Worm (Caenorhabditis elegans) whole organism, early embryonic: Measurements from ENCODE around the gene F31F7.1.

Experiments used
- B0310.2 ChIP-seq: sonication (generic microtip); optimal IDR thresholded peaks from 2 replicates; lab custom pipeline; 2016; ENCODE audit warnings: mild to moderate bottlenecking, missing genetic modification characterization, missing compliant biosample characterization
- F13C5.2 ChIP-seq: sonication (generic microtip); optimal IDR thresholded peaks from 2 replicates; lab custom pipeline; 2017; ENCODE audit warnings: mild to moderate bottlenecking, missing genetic modification characterization, inconsistent platforms, missing compliant biosample characterization
- aly-1 ChIP-seq: sonication (generic microtip); optimal IDR thresholded peaks from 2 replicates; lab custom pipeline; 2016; ENCODE audit warnings: missing genetic modification characterization, missing compliant biosample characterization
- ama-1 ChIP-seq: fragments of 150-350 bp; optimal IDR thresholded peaks from 2 replicates; lab custom pipeline; 2014
- ceh-13 ChIP-seq: fragments of 200-800 bp; sonication (Bioruptor generic); optimal IDR thresholded peaks from 2 replicates; lab custom pipeline; 2018; ENCODE audit warnings: mild to moderate bottlenecking, missing genetic modification characterization, missing compliant biosample characterization
- ceh-36 ChIP-seq: sonication (generic microtip); optimal IDR thresholded peaks from 2 replicates; lab custom pipeline; 2016; ENCODE audit warnings: missing genetic modification characterization, inconsistent platforms, missing compliant biosample characterization
- ets-7 ChIP-seq: sonication (generic microtip); optimal IDR thresholded peaks from 2 replicates; lab custom pipeline; 2016; ENCODE audit warnings: missing genotype, missing genetic modification characterization, missing compliant biosample characterization
- flt-1 ChIP-seq: fragments of 200-800 bp; sonication (Bioruptor generic); IDR thresholded peaks from 2 replicates; pipeline ENCODE4 v1.3.6; 2022; ENCODE audit warnings: missing genetic modification characterization, missing compliant biosample characterization
- hmbx-1 ChIP-seq: sonication (generic microtip); optimal IDR thresholded peaks from 2 replicates; lab custom pipeline; 2016; ENCODE audit warnings: mild to moderate bottlenecking, missing genetic modification characterization, missing compliant biosample characterization
- hmg-4 ChIP-seq: fragments of 200-800 bp; sonication (Bioruptor generic); optimal IDR thresholded peaks from 2 replicates; lab custom pipeline; 2018; ENCODE audit warnings: mild to moderate bottlenecking, missing genetic modification characterization, missing compliant biosample characterization
- hnd-1 ChIP-seq: sonication (generic microtip); optimal IDR thresholded peaks from 2 replicates; lab custom pipeline; 2016; ENCODE audit warnings: missing genetic modification characterization, missing compliant biosample characterization
- pes-1 ChIP-seq: fragments of 200-800 bp; sonication (Bioruptor generic); IDR thresholded peaks from 2 replicates; pipeline ENCODE4 v1.3.6; 2022; ENCODE audit warnings: missing genetic modification reagents, missing genetic modification characterization, missing compliant biosample characterization
- scrt-1 ChIP-seq: fragments of 200-800 bp; sonication (Bioruptor generic); IDR thresholded peaks from 2 replicates; pipeline ENCODE4 v1.3.6; 2022; ENCODE audit warnings: missing genetic modification characterization, missing compliant biosample characterization
- sea-1 ChIP-seq: fragments of 200-800 bp; sonication (Bioruptor generic); conservative IDR thresholded peaks from 2 replicates; pipeline ENCODE4 v1.3.6; 2022; ENCODE audit warnings: missing genetic modification characterization, missing compliant biosample characterization
- tbx-11 ChIP-seq: fragments of 200-800 bp; sonication (Bioruptor generic); IDR thresholded peaks from 2 replicates; pipeline ENCODE4 v1.3.6; 2022; ENCODE audit warnings: missing genetic modification characterization, missing compliant biosample characterization
- tbx-37 ChIP-seq: fragments of 200-800 bp; sonication (Bioruptor generic); conservative IDR thresholded peaks from 2 replicates; pipeline ENCODE4 v1.3.6; 2022; ENCODE audit warnings: missing genetic modification reagents, missing genetic modification characterization, missing compliant biosample characterization
- tra-4 ChIP-seq: sonication (generic microtip); optimal IDR thresholded peaks from 2 replicates; lab custom pipeline; 2017; ENCODE audit warnings: missing genetic modification characterization, missing compliant biosample characterization

F31F7.1 gene

DNA sequence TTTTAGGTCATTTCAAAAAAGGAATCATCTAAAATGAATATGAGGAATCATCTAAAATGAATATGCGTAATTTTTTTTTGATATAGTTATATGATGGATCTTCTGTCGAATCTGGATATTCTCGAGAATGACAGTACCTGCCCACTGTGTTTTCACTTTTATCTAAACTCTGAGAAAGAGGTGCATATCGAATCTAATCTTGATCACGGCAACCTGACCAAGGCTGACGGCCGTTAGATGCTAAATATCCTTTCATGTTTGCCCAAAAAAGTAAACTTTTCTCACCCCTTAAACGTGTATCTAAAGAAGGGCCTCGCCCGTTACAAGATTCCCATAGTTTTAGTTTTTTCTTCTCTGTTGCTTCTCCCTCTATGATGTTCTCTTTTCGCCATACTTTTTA is 26.2 kb downstream of the F31F7.1 start:
- no peak for TF ChIP-seq ceh-13 (GFP tag; lab: Kevin White, UChicago)
- no peak for TF ChIP-seq scrt-1 (GFP tag; lab: Robert Waterston, UW)
- no peak for TF ChIP-seq ets-7
- no peak for TF ChIP-seq B0310.2 (tag; lab: Kevin White, UChicago)
- no peak for TF ChIP-seq tbx-11 (GFP tag; lab: Robert Waterston, UW)
- no peak for TF ChIP-seq hmbx-1
- no peak for TF ChIP-seq pes-1 (GFP tag; lab: Robert Waterston, UW)
- no peak for TF ChIP-seq aly-1 (tag; lab: Kevin White, UChicago)
- TF ChIP-seq hnd-1 (tag; lab: Kevin White, UChicago), result no peak
- no peak for TF ChIP-seq tra-4 (tag; lab: Kevin White, UChicago)
- TF ChIP-seq F13C5.2 (tag; lab: Kevin White, UChicago), result no peak
- no peak for TF ChIP-seq hmg-4 (GFP tag; lab: Kevin White, UChicago)
- no peak for TF ChIP-seq sea-1
- TF ChIP-seq ama-1 (lab: Kevin White, UChicago), result no peak

DNA sequence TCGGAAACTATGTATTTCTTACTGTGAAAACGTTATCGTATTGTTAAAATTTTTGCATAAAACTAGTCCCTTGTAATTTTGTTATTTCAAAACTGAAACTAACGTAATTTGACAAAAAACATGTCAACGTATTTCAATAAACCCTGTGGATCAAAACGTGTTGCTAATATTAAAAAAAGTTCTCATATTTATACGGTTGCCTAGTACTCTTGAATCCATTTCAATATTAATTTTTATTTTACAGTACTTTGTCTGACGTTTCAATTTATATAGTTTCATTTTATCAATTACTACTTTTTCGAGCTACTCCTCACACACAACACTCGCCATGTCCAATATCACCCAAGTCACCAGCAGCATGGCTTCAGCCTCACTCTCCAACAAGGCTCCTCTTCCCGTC is 27.2 kb downstream of the F31F7.1 start, which contains the start of gene sago-1:
TSS of gene sago-1 (plus strand) at position 301 of the 400 bp plus-strand sequence.
- TF ChIP-seq scrt-1 (GFP tag; lab: Robert Waterston, UW), result no peak

DNA sequence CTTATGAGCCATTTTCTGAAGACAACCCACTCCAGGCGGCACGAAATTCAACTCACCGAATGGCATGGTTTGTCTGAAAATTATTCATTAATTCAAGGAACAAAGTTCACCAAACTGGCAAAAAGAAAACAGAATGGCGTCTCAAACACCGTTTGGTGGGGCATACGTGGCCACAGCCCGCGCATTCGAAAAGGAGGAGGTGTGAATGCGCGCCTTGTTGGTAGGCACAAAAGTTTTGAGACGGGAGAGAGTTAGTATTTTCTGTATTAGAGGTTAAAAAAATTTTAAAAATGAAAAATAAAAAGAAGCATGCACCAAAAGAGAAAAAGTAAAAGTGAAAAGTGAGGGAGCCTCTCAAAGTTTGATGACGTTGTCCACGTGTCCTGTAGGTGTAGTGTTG is 35.7 kb downstream of the F31F7.1 start:
- no peak for TF ChIP-seq tbx-11 (GFP tag; lab: Robert Waterston, UW)

DNA sequence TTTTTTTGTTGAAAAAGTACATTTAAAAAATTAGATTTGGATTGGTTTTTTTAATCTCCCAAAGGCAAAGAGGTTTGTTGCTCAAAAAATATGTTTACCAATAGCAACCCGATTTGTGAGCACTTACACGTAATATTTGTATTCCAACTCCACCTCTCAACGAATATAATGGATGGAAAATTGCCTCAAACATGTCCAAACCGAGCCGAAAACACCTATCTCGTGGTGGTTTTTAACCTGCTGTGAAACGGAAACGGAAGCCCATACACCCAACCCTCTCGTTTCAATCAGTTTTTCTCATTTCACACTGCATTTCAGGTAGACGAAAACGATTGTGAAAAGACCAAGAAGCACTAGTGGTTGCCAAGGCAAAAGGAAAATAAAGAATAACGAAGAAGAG is 40.4 kb downstream of the F31F7.1 start, which contains the start of gene cest-24:
TSS of gene cest-24 (plus strand) at position 301 of the 400 bp plus-strand sequence.
- no peak for TF ChIP-seq sea-1
- no peak for TF ChIP-seq flt-1 (GFP tag; lab: Robert Waterston, UW)
- TF ChIP-seq F13C5.2 (tag; lab: Kevin White, UChicago), result no peak
- no peak for TF ChIP-seq aly-1 (tag; lab: Kevin White, UChicago)
- no peak for TF ChIP-seq tbx-37 (GFP tag; lab: Robert Waterston, UW)
- no peak for TF ChIP-seq ceh-36 (tag; lab: Kevin White, UChicago)
- no peak for TF ChIP-seq B0310.2 (tag; lab: Kevin White, UChicago)
- no peak for TF ChIP-seq pes-1 (GFP tag; lab: Robert Waterston, UW)
- no peak for TF ChIP-seq hmbx-1
- TF ChIP-seq hnd-1 (tag; lab: Kevin White, UChicago), result no peak
- TF ChIP-seq scrt-1 (GFP tag; lab: Robert Waterston, UW), result no peak
- no peak for TF ChIP-seq ceh-13 (GFP tag; lab: Kevin White, UChicago)
- no peak for TF ChIP-seq hmg-4 (GFP tag; lab: Kevin White, UChicago)
- TF ChIP-seq ama-1 (lab: Kevin White, UChicago), result no peak
- TF ChIP-seq tra-4 (tag; lab: Kevin White, UChicago), result no peak
- no peak for TF ChIP-seq tbx-11 (GFP tag; lab: Robert Waterston, UW)
- TF ChIP-seq ets-7, result no peak

DNA sequence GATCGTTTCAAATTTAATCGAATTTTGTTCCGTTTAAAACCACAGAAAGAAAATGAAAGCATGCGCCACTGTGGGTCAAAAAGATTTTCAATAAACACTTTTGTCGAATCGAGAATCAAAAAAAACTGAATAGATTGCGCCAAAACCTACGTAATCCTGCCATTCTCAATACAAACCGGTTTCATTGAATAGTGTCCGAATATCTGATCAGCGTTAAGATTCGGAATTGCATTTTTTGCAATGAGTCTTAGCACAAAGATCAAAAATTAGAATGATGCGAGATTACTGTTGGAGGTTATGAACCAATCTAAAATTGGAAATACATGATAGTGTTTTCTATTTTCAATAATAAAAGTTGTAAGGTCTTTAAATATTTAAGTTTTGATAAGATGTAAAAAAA is 41.7 kb downstream of the F31F7.1 start:
- TF ChIP-seq hnd-1 (tag; lab: Kevin White, UChicago) (no peak), hmbx-1 (no peak), ama-1 (lab: Kevin White, UChicago) (no peak), scrt-1 (GFP tag; lab: Robert Waterston, UW) (no peak)

DNA sequence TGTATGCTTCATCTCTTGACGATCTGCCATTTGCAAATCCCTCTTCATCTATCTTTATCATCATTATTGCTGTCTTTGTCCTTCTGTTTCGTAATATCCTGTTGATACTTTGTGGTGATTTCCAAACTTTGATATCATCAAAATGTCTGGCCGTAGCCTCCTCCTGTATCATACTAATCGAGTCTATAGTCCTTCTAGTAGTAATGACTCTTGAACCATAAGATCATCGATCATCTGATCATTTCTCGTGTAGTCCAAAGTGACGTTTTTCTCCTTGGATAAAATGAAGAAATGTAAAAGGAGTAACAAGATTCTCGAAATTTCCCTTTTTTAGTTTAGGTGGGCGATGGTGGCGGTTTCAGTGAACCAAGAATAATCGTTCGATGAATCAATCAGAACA is 43.1 kb downstream of the F31F7.1 start:
- TF ChIP-seq tbx-37 (GFP tag; lab: Robert Waterston, UW) (no peak), hmbx-1 (no peak), F13C5.2 (tag; lab: Kevin White, UChicago) (no peak), ama-1 (lab: Kevin White, UChicago) (no peak), tbx-11 (GFP tag; lab: Robert Waterston, UW) (no peak), B0310.2 (tag; lab: Kevin White, UChicago) (no peak), scrt-1 (GFP tag; lab: Robert Waterston, UW) (no peak), hnd-1 (tag; lab: Kevin White, UChicago) (no peak), ceh-13 (GFP tag; lab: Kevin White, UChicago) (no peak), flt-1 (GFP tag; lab: Robert Waterston, UW) (no peak), tra-4 (tag; lab: Kevin White, UChicago) (no peak), hmg-4 (GFP tag; lab: Kevin White, UChicago) (no peak), ceh-36 (tag; lab: Kevin White, UChicago) (no peak), sea-1 (no peak), ets-7 (no peak)

DNA sequence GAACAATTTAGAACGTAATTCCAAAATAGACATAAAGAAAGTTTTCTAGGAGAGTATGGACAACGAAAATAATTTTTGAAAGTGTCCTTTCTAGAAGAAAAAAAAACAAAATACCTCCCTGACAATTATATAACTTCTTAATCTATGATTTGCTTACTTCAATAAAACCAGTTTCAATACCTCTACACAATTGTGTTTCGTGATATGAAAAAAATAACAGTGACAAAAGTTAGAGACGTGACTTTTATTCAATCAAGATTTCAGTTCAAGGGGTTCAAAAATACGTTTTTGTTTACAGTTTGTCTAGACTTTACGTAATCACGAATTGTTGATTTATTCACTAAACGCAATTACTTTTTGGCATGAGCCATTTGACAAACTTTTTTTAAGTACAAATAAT is 45.0 kb downstream of the F31F7.1 start:
- TF ChIP-seq aly-1 (tag; lab: Kevin White, UChicago) (no peak), sea-1 (no peak), scrt-1 (GFP tag; lab: Robert Waterston, UW) (no peak), hnd-1 (tag; lab: Kevin White, UChicago) (no peak), ceh-13 (GFP tag; lab: Kevin White, UChicago) (no peak), tra-4 (tag; lab: Kevin White, UChicago) (no peak), tbx-37 (GFP tag; lab: Robert Waterston, UW) (no peak)

DNA sequence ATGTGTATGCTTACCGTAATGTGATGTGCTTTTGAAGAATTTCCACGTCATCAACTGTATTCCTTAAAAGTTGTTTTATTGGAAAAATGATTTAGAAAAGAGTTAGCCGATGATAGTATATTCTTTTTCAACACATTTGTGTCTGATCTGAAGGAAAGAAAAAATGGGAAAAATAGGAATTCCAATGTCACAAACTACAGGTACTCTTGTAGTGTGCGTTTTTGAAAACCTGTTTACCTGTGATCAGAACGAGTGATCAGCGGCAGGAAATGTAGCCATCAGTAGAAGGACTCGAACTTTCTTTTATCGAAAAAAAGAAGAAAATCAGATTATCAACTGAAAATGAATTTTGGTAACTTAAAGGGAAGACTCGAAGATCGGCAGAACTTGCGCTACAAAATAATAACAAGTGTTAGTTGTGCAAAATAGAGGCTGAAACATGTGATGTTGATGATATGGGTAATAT is 45.5 kb downstream of the F31F7.1 start, which contains the start of gene T28C12.15:
TSS of gene T28C12.15 (minus strand) at position 51 of the 466 bp plus-strand sequence.
- TF ChIP-seq hmg-4 (GFP tag; lab: Kevin White, UChicago) (no peak), ceh-13 (GFP tag; lab: Kevin White, UChicago) (no peak), F13C5.2 (tag; lab: Kevin White, UChicago) (no peak), tra-4 (tag; lab: Kevin White, UChicago) (no peak)
